Worm (Caenorhabditis elegans): Measurements from ENCODE around the gene ccm-2.

DNA sequence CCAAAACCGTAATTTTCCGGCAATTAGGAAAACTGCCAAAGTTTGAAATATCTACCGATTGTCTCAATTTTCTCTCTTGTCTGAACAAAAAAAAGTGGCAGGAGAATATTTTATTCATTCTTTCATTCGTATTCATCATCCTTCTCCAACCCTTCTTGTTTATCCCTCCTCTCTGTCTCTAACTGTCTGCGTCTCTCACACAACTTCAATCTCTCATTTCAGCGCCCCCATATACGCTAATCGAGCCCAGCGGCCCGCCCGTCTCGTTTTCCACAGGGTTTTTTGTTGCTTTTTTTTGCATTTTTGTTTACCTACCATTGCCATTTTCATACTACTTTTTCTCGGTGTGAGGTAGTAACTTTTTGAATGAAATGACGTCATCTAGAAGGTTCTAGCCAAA lies 7.9 kb downstream of the ccm-2 start:
- no peak for TF ChIP-seq tbx-11 (GFP tag; IDR thresholded peaks at IDR 0.05)
- TF ChIP-seq ama-1 (optimal IDR thresholded peaks at IDR 0.05): no peak
- TF ChIP-seq hmbx-1 (tag; optimal IDR thresholded peaks at IDR 0.05): no peak
- no peak for TF ChIP-seq ceh-13 (GFP tag; optimal IDR thresholded peaks at IDR 0.05)
- no peak for TF ChIP-seq B0310.2 (tag; optimal IDR thresholded peaks at IDR 0.05)
- TF ChIP-seq F13C5.2 (tag; optimal IDR thresholded peaks at IDR 0.05): no peak
